Worm (Caenorhabditis elegans) whole organism, L1 larva: ENCODE measurements around the gene Y39H10B.2.
A peak's percentile ranks its signal among the peaks of the same experiment; 100 is the strongest.

ENCODE experiments used
- aha-1 ChIP-seq: fragments of 150-350 bp; optimal IDR thresholded peaks from 2 replicates; lab custom pipeline; 2014; ENCODE audit warnings: missing biosample characterization, missing genetic modification characterization
- alr-1 ChIP-seq: fragments of 200-800 bp; sonication (Bioruptor generic); optimal IDR thresholded peaks from 2 replicates; lab custom pipeline; 2018; ENCODE audit warnings: borderline replicate concordance, mild to moderate bottlenecking, missing genetic modification characterization, missing compliant biosample characterization
- aly-2 ChIP-seq: fragments of 150-350 bp; optimal IDR thresholded peaks from 2 replicates; lab custom pipeline; 2014; ENCODE audit warnings: missing biosample characterization, missing genetic modification characterization
- ama-1 ChIP-seq: fragments of 150-350 bp; optimal IDR thresholded peaks from 2 replicates; lab custom pipeline; 2014
- blmp-1 ChIP-seq: fragments of 150-350 bp; optimal IDR thresholded peaks from 2 replicates; lab custom pipeline; 2014; ENCODE audit warnings: missing biosample characterization, missing genetic modification characterization
- ceh-8 ChIP-seq: fragments of 200-800 bp; sonication (Bioruptor generic); optimal IDR thresholded peaks from 2 replicates; lab custom pipeline; 2018; ENCODE audit warnings: mild to moderate bottlenecking, missing genetic modification characterization, moderate library complexity, missing compliant biosample characterization
- ceh-82 ChIP-seq, 3 experiments: fragments of 150-350 bp in 1 of 3; sonication (generic microtip) in 2 of 3; optimal IDR thresholded peaks; 2 replicates each; lab custom pipeline; 2014 to 2017; ENCODE audit warnings: missing biosample characterization in 3 of 3, missing genetic modification characterization in 3 of 3
- ces-1 ChIP-seq: fragments of 150-350 bp; optimal IDR thresholded peaks from 2 replicates; lab custom pipeline; 2014; ENCODE audit warnings: missing biosample characterization, missing genetic modification reagents, missing genetic modification characterization
- dpl-1 ChIP-seq, 3 experiments: fragments of 150-350 bp in 2 of 3; sonication (generic microtip) in 1 of 3; optimal IDR thresholded peaks; 2 replicates each; lab custom pipeline; 2014 to 2017; ENCODE audit warnings: missing biosample characterization in 3 of 3, missing genetic modification characterization in 3 of 3, missing genetic modification reagents in 3 of 3
- dsc-1 ChIP-seq: sonication (generic microtip); optimal IDR thresholded peaks from 2 replicates; lab custom pipeline; 2016; ENCODE audit warnings: mild to moderate bottlenecking, missing genetic modification characterization, missing compliant biosample characterization
- efl-1 ChIP-seq, 4 experiments: fragments of 150-350 bp; optimal IDR thresholded peaks in 3 of 4; peaks in 1 of 4; 1 replicate in 1 of 4; 2 replicates in 3 of 4; lab custom pipeline; 2014; ENCODE audit warnings: missing biosample characterization in 2 of 4, missing genetic modification characterization in 2 of 4, missing genetic modification reagents in 2 of 4
- egl-13 ChIP-seq: sonication (generic microtip); optimal IDR thresholded peaks from 2 replicates; lab custom pipeline; 2016; ENCODE audit warnings: missing genotype, missing genetic modification reagents, missing genetic modification characterization, missing compliant biosample characterization
- elt-3 ChIP-seq, 6 experiments: fragments of 150-350 bp in 1 of 6; sonication (generic microtip); optimal IDR thresholded peaks; 2 replicates each; lab custom pipeline; 2017 to 2018; ENCODE audit warnings: missing biosample characterization in 6 of 6, missing genetic modification characterization in 6 of 6, inconsistent platforms in 1 of 6
- fkh-10 ChIP-seq: sonication (generic microtip); optimal IDR thresholded peaks from 2 replicates; lab custom pipeline; 2017; ENCODE audit warnings: missing biosample characterization, missing genetic modification reagents, missing genetic modification characterization
- fkh-8 ChIP-seq: sonication (generic microtip); optimal IDR thresholded peaks from 2 replicates; lab custom pipeline; 2016; ENCODE audit warnings: mild to moderate bottlenecking, missing genetic modification characterization, missing compliant biosample characterization
- grh-1 ChIP-seq: fragments of 200-800 bp; sonication (Bioruptor generic); IDR thresholded peaks from 2 replicates; pipeline ENCODE4 v1.3.6; 2022; ENCODE audit warnings: missing genetic modification reagents, missing genetic modification characterization, missing compliant biosample characterization
- isw-1 ChIP-seq: fragments of 200-800 bp; sonication (Bioruptor generic); IDR thresholded peaks from 2 replicates; pipeline ENCODE4 v1.3.6; 2022; ENCODE audit warnings: missing genetic modification characterization, missing compliant biosample characterization
- lin-13 ChIP-seq: fragments of 150-350 bp; optimal IDR thresholded peaks from 2 replicates; lab custom pipeline; 2014; ENCODE audit warnings: missing biosample characterization, missing genetic modification reagents, missing genetic modification characterization
- lin-14 ChIP-seq: fragments of 200-800 bp; sonication (Bioruptor generic); optimal IDR thresholded peaks from 2 replicates; lab custom pipeline; 2018; ENCODE audit warnings: mild to moderate bottlenecking, missing genetic modification characterization, moderate library complexity, missing compliant biosample characterization
- lin-35 ChIP-seq, 2 experiments: fragments of 150-350 bp; optimal IDR thresholded peaks; 2 replicates each; lab custom pipeline; 2014; ENCODE audit warnings: missing biosample characterization in 2 of 2, missing genetic modification characterization in 2 of 2, missing genetic modification reagents in 2 of 2
- lsy-2 ChIP-seq, 2 experiments: fragments of 150-350 bp; optimal IDR thresholded peaks; 2 replicates each; lab custom pipeline; 2014; ENCODE audit warnings: missing biosample characterization in 2 of 2, missing genetic modification characterization in 2 of 2
- mab-9 ChIP-seq: fragments of 200-800 bp; sonication (Bioruptor generic); IDR thresholded peaks from 2 replicates; pipeline ENCODE4 v1.3.6; 2022; ENCODE audit warnings: missing genetic modification reagents, missing genetic modification characterization, missing compliant biosample characterization
- mep-1 ChIP-seq: fragments of 150-350 bp; optimal IDR thresholded peaks from 2 replicates; lab custom pipeline; 2014; ENCODE audit warnings: missing biosample characterization, missing genetic modification characterization
- nhr-11 ChIP-seq: fragments of 150-350 bp; optimal IDR thresholded peaks from 2 replicates; lab custom pipeline; 2014; ENCODE audit warnings: missing biosample characterization, missing genetic modification characterization
- nhr-19 ChIP-seq: fragments of 200-800 bp; sonication (Bioruptor generic); conservative IDR thresholded peaks from 2 replicates; pipeline ENCODE4 v1.3.6; 2022; ENCODE audit warnings: missing genetic modification characterization, missing compliant biosample characterization
- nhr-47 ChIP-seq: sonication (generic microtip); optimal IDR thresholded peaks from 2 replicates; lab custom pipeline; 2016; ENCODE audit warnings: mild to moderate bottlenecking, missing genetic modification characterization, moderate library complexity, missing compliant biosample characterization
- nhr-71 ChIP-seq: sonication (generic microtip); optimal IDR thresholded peaks from 2 replicates; lab custom pipeline; 2016; ENCODE audit warnings: mild to moderate bottlenecking, missing genetic modification characterization, moderate library complexity, missing compliant biosample characterization
- nhr-76 ChIP-seq: sonication (generic microtip); optimal IDR thresholded peaks from 2 replicates; lab custom pipeline; 2017; ENCODE audit warnings: missing biosample characterization, missing genetic modification characterization
- nhr-85 ChIP-seq: sonication (generic microtip); peaks from one replicate; lab custom pipeline; 2016; ENCODE audit warnings: missing genetic modification characterization, inconsistent platforms, missing compliant biosample characterization
- nhr-90 ChIP-seq: sonication (generic microtip); optimal IDR thresholded peaks from 2 replicates; lab custom pipeline; 2016; ENCODE audit warnings: mild to moderate bottlenecking, missing genetic modification characterization, missing compliant biosample characterization; ENCODE audit not compliant: poor library complexity
- pag-3 ChIP-seq: sonication (generic microtip); optimal IDR thresholded peaks from 2 replicates; lab custom pipeline; 2017; ENCODE audit warnings: missing genetic modification characterization, mild to moderate bottlenecking, missing compliant biosample characterization, antibody characterized with exemption, borderline replicate concordance; ENCODE audit not compliant: insufficient read depth
- pax-3 ChIP-seq: fragments of 200-800 bp; sonication (Bioruptor generic); optimal IDR thresholded peaks from 2 replicates; lab custom pipeline; 2018; ENCODE audit warnings: mild to moderate bottlenecking, missing genetic modification characterization, moderate library complexity, missing compliant biosample characterization
- skn-1 ChIP-seq: fragments of 150-350 bp; optimal IDR thresholded peaks from 2 replicates; lab custom pipeline; 2014; ENCODE audit warnings: missing biosample characterization, missing genetic modification characterization
- snpc-4 ChIP-seq: fragments of 150-350 bp; optimal IDR thresholded peaks from 2 replicates; lab custom pipeline; 2014; ENCODE audit warnings: missing biosample characterization, missing genetic modification characterization
- snu-23 ChIP-seq: sonication (generic microtip); optimal IDR thresholded peaks from 2 replicates; lab custom pipeline; 2016; ENCODE audit warnings: missing genetic modification characterization, missing compliant biosample characterization
- sox-4 ChIP-seq: sonication (generic microtip); optimal IDR thresholded peaks from 2 replicates; lab custom pipeline; 2016; ENCODE audit warnings: missing genetic modification characterization, missing compliant biosample characterization
- sup-37 ChIP-seq: fragments of 200-800 bp; sonication (Bioruptor generic); optimal IDR thresholded peaks from 2 replicates; lab custom pipeline; 2018; ENCODE audit warnings: mild to moderate bottlenecking, missing genetic modification characterization, missing compliant biosample characterization
- swsn-7 ChIP-seq: sonication (generic microtip); optimal IDR thresholded peaks from 2 replicates; lab custom pipeline; 2016; ENCODE audit warnings: missing genetic modification characterization, missing compliant biosample characterization
- tbx-2 ChIP-seq: sonication (generic microtip); optimal IDR thresholded peaks from 2 replicates; lab custom pipeline; 2016; ENCODE audit warnings: missing genetic modification characterization, missing compliant biosample characterization
- tlp-1 ChIP-seq: fragments of 150-350 bp; optimal IDR thresholded peaks from 2 replicates; lab custom pipeline; 2014; ENCODE audit warnings: missing biosample characterization, missing genetic modification characterization
- unc-62 ChIP-seq: fragments of 150-350 bp; optimal IDR thresholded peaks from 2 replicates; lab custom pipeline; 2014; ENCODE audit warnings: missing biosample characterization, missing genetic modification reagents, missing genetic modification characterization
- unc-86 ChIP-seq: sonication (generic microtip); optimal IDR thresholded peaks from 2 replicates; lab custom pipeline; 2016; ENCODE audit warnings: missing genetic modification characterization, missing compliant biosample characterization
- xbp-1 ChIP-seq: sonication (generic microtip); optimal IDR thresholded peaks from 2 replicates; lab custom pipeline; 2016; ENCODE audit warnings: missing genetic modification characterization, missing compliant biosample characterization
- zag-1 ChIP-seq: fragments of 150-350 bp; optimal IDR thresholded peaks from 2 replicates; lab custom pipeline; 2014; ENCODE audit warnings: missing biosample characterization, missing genetic modification characterization
- zip-4 ChIP-seq: fragments of 200-800 bp; sonication (Bioruptor generic); optimal IDR thresholded peaks from 2 replicates; lab custom pipeline; 2018; ENCODE audit warnings: mild to moderate bottlenecking, missing genetic modification characterization, moderate library complexity, missing compliant biosample characterization
- ztf-11 ChIP-seq, 2 experiments: sonication (generic microtip); optimal IDR thresholded peaks; 2 replicates each; lab custom pipeline; 2016 to 2017; ENCODE audit warnings: missing genetic modification characterization in 2 of 2, missing biosample characterization in 1 of 2, missing compliant biosample characterization in 1 of 2

Gene Y39H10B.2

ce11 chrV:3716279-3716887, 47.8 kb downstream of the Y39H10B.2 start (continued):
- TF ChIP-seq nhr-90 (tag; lab: Kevin White, UChicago) (no peak), ztf-11 (tag; optimal IDR thresholded peaks at IDR 0.05; lab: Kevin White, UChicago) (no peak), tlp-1 (tag; lab: Kevin White, UChicago) (no peak), zip-4 (GFP tag; lab: Kevin White, UChicago) (no peak), lin-35 (GFP tag; optimal IDR thresholded peaks at IDR 0.05; lab: Kevin White, UChicago) (peak in 1 of 2 experiments; percentile 31), zag-1 (tag; lab: Kevin White, UChicago) (peak; percentile 19), grh-1 (no peak), xbp-1 (tag; lab: Kevin White, UChicago) (peak; percentile 15), pag-3 (tag; lab: Kevin White, UChicago) (no peak), fkh-10 (GFP tag; lab: Kevin White, UChicago) (peak; percentile 96), unc-86 (tag; lab: Kevin White, UChicago) (peak; percentile 65), nhr-11 (no peak), aly-2 (tag; lab: Kevin White, UChicago) (no peak), aha-1 (no peak), pax-3 (tag; lab: Kevin White, UChicago) (no peak), mab-9 (GFP tag; lab: Robert Waterston, UW) (no peak)

DNA sequence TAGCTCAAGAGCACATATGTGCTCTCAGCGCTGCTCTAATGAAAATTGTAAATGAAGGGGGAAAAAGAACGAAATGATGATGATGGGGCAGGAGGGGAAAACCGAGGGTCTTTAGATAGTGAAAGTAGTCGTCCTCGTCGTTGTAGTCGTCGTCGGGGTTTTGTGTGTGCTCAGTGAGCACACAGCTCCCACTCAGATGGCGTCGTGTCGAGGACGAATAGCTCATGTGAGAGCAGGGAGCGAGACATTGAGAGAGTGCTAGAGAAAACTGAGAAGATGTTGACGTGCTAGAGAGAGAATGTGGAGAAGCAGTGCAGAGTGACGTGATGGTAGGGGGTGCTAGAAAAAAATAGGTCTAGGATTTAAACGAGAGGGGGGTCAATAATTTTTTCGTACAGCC, 49.2 kb downstream of the Y39H10B.2 start:
- peak; percentile 36 for TF ChIP-seq egl-13
- TF ChIP-seq sup-37 (GFP tag; lab: Kevin White, UChicago): no peak
- TF ChIP-seq ama-1: peak; percentile 7
- 0 out of 2 replicates have a peak, but pooled peaks have one; percentile 11 for TF ChIP-seq isw-1 (GFP tag; lab: Robert Waterston, UW)
- peak; percentile 45 for TF ChIP-seq skn-1 (tag; lab: Kevin White, UChicago)
- peak; percentile 64 for TF ChIP-seq nhr-47
- TF ChIP-seq aly-2 (tag; lab: Kevin White, UChicago): no peak
- peak in 2 of 3 experiments; percentile 36 to 65 for TF ChIP-seq ceh-82 (tag; optimal IDR thresholded peaks at IDR 0.05; lab: Kevin White, UChicago)
- peak; percentile 57 for TF ChIP-seq snu-23 (GFP tag; lab: Kevin White, UChicago)
- peak; percentile 31 for TF ChIP-seq lin-13
- peak; percentile 39 for TF ChIP-seq mep-1 (tag; lab: Kevin White, UChicago)
- TF ChIP-seq lin-14 (GFP tag; lab: Kevin White, UChicago): peak; percentile 90
- peak; percentile 38 for TF ChIP-seq ceh-8 (GFP tag; lab: Kevin White, UChicago)
- peak in 1 of 3 experiments; percentile 20 for TF ChIP-seq dpl-1 (GFP tag; optimal IDR thresholded peaks at IDR 0.05; lab: Kevin White, UChicago)
- peak; percentile 12 for TF ChIP-seq snpc-4
- peak; percentile 19 to 58 for TF ChIP-seq lsy-2 (tag; optimal IDR thresholded peaks at IDR 0.05; lab: Kevin White, UChicago)
- no peak for TF ChIP-seq alr-1
- TF ChIP-seq sox-4 (tag; lab: Kevin White, UChicago): peak; percentile 10
- peak in 1 of 2 experiments; percentile 36 for TF ChIP-seq ztf-11 (tag; optimal IDR thresholded peaks at IDR 0.05; lab: Kevin White, UChicago)
- peak; percentile 43 for TF ChIP-seq dsc-1 (tag; lab: Kevin White, UChicago)
- peak; percentile 53 for TF ChIP-seq swsn-7 (tag; lab: Kevin White, UChicago)
- TF ChIP-seq lin-35 (GFP tag; optimal IDR thresholded peaks at IDR 0.05; lab: Kevin White, UChicago): peak in 1 of 2 experiments; percentile 39
- TF ChIP-seq fkh-10 (GFP tag; lab: Kevin White, UChicago): peak; percentile 88
- no peak for TF ChIP-seq unc-62 (GFP tag; lab: Kevin White, UChicago)
- TF ChIP-seq nhr-85 (tag; lab: Kevin White, UChicago): no peak
- no peak for TF ChIP-seq blmp-1
- peak; percentile 48 for TF ChIP-seq tbx-2 (tag; lab: Kevin White, UChicago)
- TF ChIP-seq fkh-8 (tag; lab: Kevin White, UChicago): peak; percentile 88
- no peak for TF ChIP-seq nhr-76 (tag; lab: Kevin White, UChicago)
- no peak for TF ChIP-seq ces-1 (GFP tag; lab: Kevin White, UChicago)
- peak; percentile 26 for TF ChIP-seq nhr-19 (GFP tag; lab: Robert Waterston, UW)
- TF ChIP-seq elt-3 (tag; optimal IDR thresholded peaks at IDR 0.05; lab: Kevin White, UChicago): no peak
- 0 out of 2 replicates have a peak, but pooled peaks have one; percentile 9 for TF ChIP-seq mab-9 (GFP tag; lab: Robert Waterston, UW)
- TF ChIP-seq unc-86 (tag; lab: Kevin White, UChicago): peak; percentile 77
- TF ChIP-seq nhr-71 (tag; lab: Kevin White, UChicago): peak; percentile 67
- peak; percentile 26 to 37 for TF ChIP-seq efl-1 (optimal IDR thresholded peaks at IDR 0.05; lab: Kevin White, UChicago)
- no peak for TF ChIP-seq efl-1 (GFP tag; optimal IDR thresholded peaks at IDR 0.05 in 1 of 2; lab: Kevin White, UChicago)
- peak; percentile 40 for TF ChIP-seq xbp-1 (tag; lab: Kevin White, UChicago)
- TF ChIP-seq, all 84 proteins: peak for 28
